Worm (Caenorhabditis elegans): ENCODE measurements around the gene ZC239.17.

ce11 chrII:3230422-3230821 lies 4.7 kb upstream of the ZC239.17 start, which contains the start of gene srh-297:
- TF ChIP-seq ztf-23 (GFP tag; IDR thresholded peaks at IDR 0.05) (no peak), flt-1 (GFP tag; IDR thresholded peaks at IDR 0.05) (no peak), ref-1 (GFP tag; conservative IDR thresholded peaks at IDR 0.05) (no peak), ztf-29 (GFP tag; IDR thresholded peaks at IDR 0.05) (no peak), tab-1 (GFP tag; IDR thresholded peaks at IDR 0.05) (no peak), med-1 (GFP tag; optimal IDR thresholded peaks at IDR 0.05; ENCODE audit: insufficient read depth) (no peak), klf-2 (GFP tag; conservative IDR thresholded peaks at IDR 0.05) (no peak)
